Worm (Caenorhabditis elegans): ENCODE measurements around the gene C02F5.3.

DNA sequence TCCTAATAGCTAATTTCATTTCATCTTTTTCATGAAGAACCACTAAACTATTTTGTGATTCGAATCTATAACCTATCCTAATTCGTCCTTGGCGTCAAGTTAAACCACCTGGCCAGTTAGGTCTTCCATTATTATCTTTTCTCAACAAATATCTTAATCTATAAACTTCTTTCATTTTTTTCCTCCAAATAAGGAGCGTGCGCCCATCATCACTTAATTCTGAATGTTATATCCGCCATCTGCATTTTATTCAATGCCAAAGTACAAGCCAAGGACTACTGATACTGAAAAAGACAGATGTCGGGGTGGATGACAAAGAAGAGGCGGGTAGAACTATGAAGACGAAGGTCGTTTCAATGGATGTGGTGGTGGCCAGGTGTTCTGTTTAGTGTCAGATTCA is 16.8 kb upstream of the C02F5.3 start:
- TF ChIP-seq snpc-4 (tag; optimal IDR thresholded peaks at IDR 0.05) (no peak), ZK546.5 (tag; optimal IDR thresholded peaks at IDR 0.05) (no peak), elt-3 (tag; optimal IDR thresholded peaks at IDR 0.05) (no peak), aly-2 (tag; optimal IDR thresholded peaks at IDR 0.05) (no peak), zag-1 (tag; optimal IDR thresholded peaks at IDR 0.05) (no peak), skn-1 (tag; optimal IDR thresholded peaks at IDR 0.05) (no peak), nhr-11 (tag; optimal IDR thresholded peaks at IDR 0.05) (no peak)
